Worm (Caenorhabditis elegans): Measurements from ENCODE around the gene F40C5.2.
"Not testable (repeated sequence)": the region's sequence is repeated elsewhere in the genome, so short reads cannot be mapped to it uniquely, and the experiment has no call there.

DNA sequence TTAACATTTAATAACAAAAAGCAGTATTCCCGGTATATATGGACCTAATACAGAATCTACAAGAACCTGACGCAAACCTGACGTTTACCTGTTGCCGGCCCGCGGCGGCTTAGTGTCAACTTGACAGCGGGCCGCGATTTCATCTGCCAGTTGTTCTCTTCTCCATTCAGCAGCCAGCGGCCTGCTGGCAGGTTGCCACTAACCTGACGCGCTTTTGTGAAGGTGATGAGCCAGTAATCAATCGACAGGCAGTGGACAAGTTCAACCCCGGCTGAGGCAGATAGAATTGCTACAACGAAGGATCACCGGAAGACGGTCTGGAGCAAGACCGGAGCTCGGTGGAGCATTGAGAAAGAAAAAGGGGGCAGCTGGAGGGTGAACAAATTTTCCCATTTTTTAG lies 11.1 kb upstream of the F40C5.2 start:
- TF ChIP-seq unc-62 (GFP tag; optimal IDR thresholded peaks at IDR 0.05); tbp1 (GFP tag; optimal IDR thresholded peaks at IDR 0.05); nhr-90 (tag; optimal IDR thresholded peaks at IDR 0.05); ztf-3 (GFP tag; optimal IDR thresholded peaks at IDR 0.05): not testable (repeated sequence)

Data from whole organism, young adult.